Fruit fly (Drosophila melanogaster) whole organism, prepupa: ENCODE results near the gene CG2865.

Experiments
- CG10631 ChIP-seq: fragments of 200-800 bp; sonication (Bioruptor generic); optimal IDR thresholded peaks from 2 replicates; lab custom pipeline; 2016; ENCODE audit warnings: missing biosample characterization, missing genetic modification characterization
- CG10669 ChIP-seq: fragments of 200-800 bp; sonication (Bioruptor generic); optimal IDR thresholded peaks from 3 replicates; lab custom pipeline; 2018; ENCODE audit warnings: missing biosample characterization, mild to moderate bottlenecking, missing genetic modification characterization, moderate library complexity
- CG11294 ChIP-seq: fragments of 200-800 bp; sonication (Bioruptor generic); IDR thresholded peaks from 2 replicates; pipeline ENCODE4 v1.3.6; 2022; ENCODE audit warnings: missing biosample characterization, missing genetic modification characterization
- CG11762 ChIP-seq: fragments of 200-800 bp; sonication (Bioruptor generic); optimal IDR thresholded peaks from 3 replicates; lab custom pipeline; 2016; ENCODE audit warnings: missing biosample characterization, missing genetic modification characterization; ENCODE audit not compliant: insufficient read depth
- CG11902 ChIP-seq: fragments of 200-800 bp; sonication (Bioruptor generic); optimal IDR thresholded peaks from 3 replicates; lab custom pipeline; 2016; ENCODE audit warnings: missing biosample characterization, missing genetic modification characterization
- CG15336 ChIP-seq: fragments of 200-800 bp; sonication (Bioruptor generic); IDR thresholded peaks from 2 replicates; pipeline ENCODE4 v1.3.6; 2022; ENCODE audit warnings: missing biosample characterization, missing genetic modification characterization
- CG1621 ChIP-seq: fragments of 200-800 bp; sonication (Bioruptor generic); optimal IDR thresholded peaks from 3 replicates; lab custom pipeline; 2018; ENCODE audit warnings: missing biosample characterization, mild to moderate bottlenecking, missing genetic modification characterization
- CG32006 ChIP-seq: fragments of 200-800 bp; sonication (Bioruptor generic); optimal IDR thresholded peaks from 3 replicates; lab custom pipeline; 2017; ENCODE audit warnings: missing biosample characterization, mild to moderate bottlenecking, missing genetic modification characterization
- CG3919 ChIP-seq: fragments of 200-800 bp; sonication (Bioruptor generic); optimal IDR thresholded peaks from 3 replicates; lab custom pipeline; 2016; ENCODE audit warnings: missing biosample characterization, missing genetic modification characterization
- CG4318 ChIP-seq: fragments of 200-800 bp; sonication (Bioruptor generic); optimal IDR thresholded peaks from 3 replicates; lab custom pipeline; 2017; ENCODE audit warnings: missing biosample characterization, mild to moderate bottlenecking, missing genetic modification characterization
- CG6163 ChIP-seq: fragments of 200-800 bp; sonication (Bioruptor generic); IDR thresholded peaks from 3 replicates; pipeline ENCODE4 v1.3.6; 2022; ENCODE audit warnings: missing biosample characterization, missing genetic modification characterization
- CG6276 ChIP-seq: fragments of 200-800 bp; sonication (Bioruptor generic); optimal IDR thresholded peaks from 2 replicates; lab custom pipeline; 2017; ENCODE audit warnings: missing biosample characterization, mild to moderate bottlenecking, missing genetic modification characterization
- CG6792 ChIP-seq: fragments of 200-800 bp; sonication (Bioruptor generic); optimal IDR thresholded peaks from 3 replicates; lab custom pipeline; 2016; ENCODE audit warnings: missing biosample characterization, missing genetic modification characterization
- CG6808 ChIP-seq: fragments of 200-800 bp; sonication (Bioruptor generic); optimal IDR thresholded peaks from 3 replicates; lab custom pipeline; 2017; ENCODE audit warnings: missing biosample characterization, missing genetic modification characterization, mild to moderate bottlenecking, moderate library complexity, missing genetic modification reagents
- CG6854 ChIP-seq: fragments of 200-800 bp; sonication (Bioruptor generic); optimal IDR thresholded peaks from 2 replicates; lab custom pipeline; 2017; ENCODE audit warnings: missing biosample characterization, mild to moderate bottlenecking, missing genetic modification characterization
- CG7368 ChIP-seq: fragments of 200-800 bp; sonication (Bioruptor generic); optimal IDR thresholded peaks from 3 replicates; lab custom pipeline; 2016; ENCODE audit warnings: missing biosample characterization, missing genetic modification characterization
- CG8319 ChIP-seq: fragments of 200-800 bp; sonication (Bioruptor generic); optimal IDR thresholded peaks from 3 replicates; lab custom pipeline; 2016; ENCODE audit warnings: missing biosample characterization, missing genetic modification characterization
- CG9139 ChIP-seq: fragments of 200-800 bp; sonication (Bioruptor generic); optimal IDR thresholded peaks from 3 replicates; lab custom pipeline; 2017; ENCODE audit warnings: missing biosample characterization, mild to moderate bottlenecking, missing genetic modification characterization
- Eip75B ChIP-seq: fragments of 200-800 bp; sonication (Bioruptor generic); optimal IDR thresholded peaks from 3 replicates; lab custom pipeline; 2016; ENCODE audit warnings: missing biosample characterization, missing genetic modification characterization
- Eip78C ChIP-seq: fragments of 200-800 bp; sonication (Bioruptor generic); peaks from one replicate; lab custom pipeline; 2016; ENCODE audit warnings: missing biosample characterization, missing genetic modification characterization
- Eip93F ChIP-seq: fragments of 200-800 bp; sonication (Bioruptor generic); optimal IDR thresholded peaks from 2 replicates; lab custom pipeline; 2016; ENCODE audit warnings: missing biosample characterization, mild to moderate bottlenecking, missing genetic modification characterization
- Ets21C ChIP-seq: fragments of 200-800 bp; sonication (Bioruptor generic); optimal IDR thresholded peaks from 3 replicates; lab custom pipeline; 2016; ENCODE audit warnings: missing biosample characterization, missing genetic modification characterization
- Hr38 ChIP-seq: sonication (Bioruptor generic); optimal IDR thresholded peaks from 2 replicates; lab custom pipeline; 2016; ENCODE audit warnings: missing biosample characterization, missing genetic modification characterization
- Hr39 ChIP-seq: fragments of 200-800 bp; sonication (Bioruptor generic); optimal IDR thresholded peaks from 2 replicates; lab custom pipeline; 2016; ENCODE audit warnings: missing biosample characterization, missing genetic modification characterization
- Hr4 ChIP-seq: fragments of 200-800 bp; sonication (Bioruptor generic); optimal IDR thresholded peaks from 3 replicates; lab custom pipeline; 2016; ENCODE audit warnings: missing biosample characterization, missing genetic modification characterization
- Met ChIP-seq: fragments of 200-800 bp; sonication (Bioruptor generic); optimal IDR thresholded peaks from 3 replicates; lab custom pipeline; 2016; ENCODE audit warnings: missing biosample characterization, missing genetic modification characterization
- OdsH ChIP-seq: fragments of 200-800 bp; sonication (Bioruptor generic); optimal IDR thresholded peaks from 3 replicates; lab custom pipeline; 2016; ENCODE audit warnings: missing biosample characterization, missing genetic modification characterization
- Smox ChIP-seq: fragments of 200-800 bp; sonication (Bioruptor generic); optimal IDR thresholded peaks from 3 replicates; lab custom pipeline; 2016; ENCODE audit warnings: missing biosample characterization, missing genetic modification characterization
- Sox14 ChIP-seq: fragments of 200-800 bp; sonication (Bioruptor generic); optimal IDR thresholded peaks from 3 replicates; lab custom pipeline; 2016; ENCODE audit warnings: missing biosample characterization, missing genetic modification characterization
- Sox15 ChIP-seq: fragments of 200-800 bp; sonication (Bioruptor generic); optimal IDR thresholded peaks from 3 replicates; lab custom pipeline; 2016; ENCODE audit warnings: missing biosample characterization, missing genetic modification characterization
- acj6 ChIP-seq: fragments of 200-800 bp; sonication (Bioruptor generic); optimal IDR thresholded peaks from 3 replicates; lab custom pipeline; 2016; ENCODE audit warnings: missing biosample characterization, missing genetic modification characterization
- cyc ChIP-seq: fragments of 200-800 bp; sonication (Bioruptor generic); optimal IDR thresholded peaks from 3 replicates; lab custom pipeline; 2016; ENCODE audit warnings: missing biosample characterization, missing genetic modification characterization
- dac ChIP-seq: fragments of 200-800 bp; sonication (Bioruptor generic); optimal IDR thresholded peaks from 2 replicates; lab custom pipeline; 2017; ENCODE audit warnings: missing biosample characterization, mild to moderate bottlenecking, missing genetic modification characterization
- dsx ChIP-seq: fragments of 200-800 bp; optimal IDR thresholded peaks from 3 replicates; lab custom pipeline; 2019; ENCODE audit warnings: missing biosample characterization, mild to moderate bottlenecking, missing genetic modification characterization, moderate library complexity; ENCODE audit not compliant: poor library complexity, severe bottlenecking
- eg ChIP-seq: fragments of 200-800 bp; sonication (Bioruptor generic); IDR thresholded peaks from 3 replicates; pipeline ENCODE4 v1.3.6; 2022; ENCODE audit warnings: missing biosample characterization, missing genetic modification characterization
- fd59A ChIP-seq: fragments of 200-800 bp; sonication (Bioruptor generic); optimal IDR thresholded peaks from 2 replicates; lab custom pipeline; 2017; ENCODE audit warnings: missing biosample characterization, mild to moderate bottlenecking, missing genetic modification characterization, missing genetic modification reagents
- fd85E ChIP-seq: fragments of 200-800 bp; sonication (Bioruptor generic); optimal IDR thresholded peaks from 3 replicates; lab custom pipeline; 2016; ENCODE audit warnings: missing biosample characterization, missing genetic modification characterization
- fkh ChIP-seq: fragments of 200-800 bp; sonication (Bioruptor generic); optimal IDR thresholded peaks from 3 replicates; lab custom pipeline; 2017; ENCODE audit warnings: missing biosample characterization, mild to moderate bottlenecking, missing genetic modification characterization, moderate library complexity
- lz ChIP-seq: fragments of 200-800 bp; sonication (Bioruptor generic); optimal IDR thresholded peaks from 3 replicates; lab custom pipeline; 2016; ENCODE audit warnings: missing biosample characterization, missing genetic modification characterization
- net ChIP-seq: fragments of 200-800 bp; sonication (Bioruptor generic); optimal IDR thresholded peaks from 3 replicates; lab custom pipeline; 2016; ENCODE audit warnings: missing biosample characterization, missing genetic modification characterization
- salr ChIP-seq, 2 experiments: fragments of 200-800 bp; sonication (Bioruptor generic); optimal IDR thresholded peaks; 3 replicates each; lab custom pipeline; 2016 to 2018; ENCODE audit warnings: missing biosample characterization in 2 of 2, missing genetic modification characterization in 2 of 2, mild to moderate bottlenecking in 1 of 2
- ss ChIP-seq, 2 experiments: fragments of 200-800 bp; sonication (Bioruptor generic); optimal IDR thresholded peaks; 2 replicates in 1 of 2; 3 replicates in 1 of 2; lab custom pipeline; 2017 to 2018; ENCODE audit warnings: mild to moderate bottlenecking in 2 of 2, missing biosample characterization in 2 of 2, missing genetic modification characterization in 2 of 2, moderate library complexity in 1 of 2
- topi ChIP-seq: fragments of 200-800 bp; sonication (Bioruptor generic); optimal IDR thresholded peaks from 3 replicates; lab custom pipeline; 2016; ENCODE audit warnings: missing biosample characterization, missing genetic modification characterization
- vri ChIP-seq: fragments of 200-800 bp; sonication (Bioruptor generic); optimal IDR thresholded peaks from 3 replicates; lab custom pipeline; 2016; ENCODE audit warnings: missing biosample characterization, mild to moderate bottlenecking, missing genetic modification characterization

Gene CG2865

dm6 chrX:2301069-2301508 is 7.9 kb upstream of the CG2865 start (continued):
- TF ChIP-seq OdsH (GFP tag; lab: Kevin White, UChicago) = peak; percentile 73
- TF ChIP-seq lz (GFP tag; lab: Kevin White, UChicago) = peak; percentile 67
- peak; percentile 21 for TF ChIP-seq Eip75B (GFP tag; lab: Kevin White, UChicago)
- TF ChIP-seq CG1621 = peak; percentile 67
- peak; percentile 7 to 59 for TF ChIP-seq ss (GFP tag; optimal IDR thresholded peaks at IDR 0.05; lab: Kevin White, UChicago)
- TF ChIP-seq Smox (GFP tag; lab: Kevin White, UChicago) = peak; percentile 27
- peak; percentile 31 to 55 for TF ChIP-seq salr (GFP tag; optimal IDR thresholded peaks at IDR 0.05; lab: Kevin White, UChicago)
- peak; percentile 61 for TF ChIP-seq CG11902
- TF ChIP-seq Hr4 (GFP tag; lab: Kevin White, UChicago) = no peak
- TF ChIP-seq vri (GFP tag; lab: Kevin White, UChicago) = no peak
- TF ChIP-seq CG10631 (GFP tag; lab: Kevin White, UChicago) = peak; percentile 64
- peak; percentile 76 for TF ChIP-seq fkh (GFP tag; lab: Kevin White, UChicago)
- peak; percentile 40 for TF ChIP-seq dac (GFP tag; lab: Kevin White, UChicago)
- TF ChIP-seq CG6808 (GFP tag; lab: Kevin White, UChicago) = peak; percentile 56
- peak; percentile 63 for TF ChIP-seq CG6163 (GFP tag; lab: Robert Waterston, UW)
- no peak for TF ChIP-seq CG6854
- TF ChIP-seq CG6792 (GFP tag; lab: Kevin White, UChicago) = peak; percentile 61
- TF ChIP-seq CG3919 = peak; percentile 37
- TF ChIP-seq Sox15 (GFP tag; lab: Kevin White, UChicago) = peak; percentile 77
- TF ChIP-seq fd85E = peak; percentile 56
- peak; percentile 65 for TF ChIP-seq CG10669 (GFP tag; lab: Kevin White, UChicago)
- peak; percentile 45; the same call in 1 of the 2 replicates for TF ChIP-seq CG15336
- peak; percentile 56 for TF ChIP-seq Eip78C (GFP tag; lab: Kevin White, UChicago)
- peak; percentile 56 for TF ChIP-seq cyc (GFP tag; lab: Kevin White, UChicago)
- TF ChIP-seq CG11762 (GFP tag; lab: Kevin White, UChicago) = peak; percentile 58
- peak; percentile 43 for TF ChIP-seq topi (GFP tag; lab: Kevin White, UChicago)
- peak; percentile 49 for TF ChIP-seq Ets21C (GFP tag; lab: Kevin White, UChicago)
- TF ChIP-seq Hr38 (GFP tag; lab: Kevin White, UChicago) = no peak
- TF ChIP-seq CG4318 = peak; percentile 46

DNA sequence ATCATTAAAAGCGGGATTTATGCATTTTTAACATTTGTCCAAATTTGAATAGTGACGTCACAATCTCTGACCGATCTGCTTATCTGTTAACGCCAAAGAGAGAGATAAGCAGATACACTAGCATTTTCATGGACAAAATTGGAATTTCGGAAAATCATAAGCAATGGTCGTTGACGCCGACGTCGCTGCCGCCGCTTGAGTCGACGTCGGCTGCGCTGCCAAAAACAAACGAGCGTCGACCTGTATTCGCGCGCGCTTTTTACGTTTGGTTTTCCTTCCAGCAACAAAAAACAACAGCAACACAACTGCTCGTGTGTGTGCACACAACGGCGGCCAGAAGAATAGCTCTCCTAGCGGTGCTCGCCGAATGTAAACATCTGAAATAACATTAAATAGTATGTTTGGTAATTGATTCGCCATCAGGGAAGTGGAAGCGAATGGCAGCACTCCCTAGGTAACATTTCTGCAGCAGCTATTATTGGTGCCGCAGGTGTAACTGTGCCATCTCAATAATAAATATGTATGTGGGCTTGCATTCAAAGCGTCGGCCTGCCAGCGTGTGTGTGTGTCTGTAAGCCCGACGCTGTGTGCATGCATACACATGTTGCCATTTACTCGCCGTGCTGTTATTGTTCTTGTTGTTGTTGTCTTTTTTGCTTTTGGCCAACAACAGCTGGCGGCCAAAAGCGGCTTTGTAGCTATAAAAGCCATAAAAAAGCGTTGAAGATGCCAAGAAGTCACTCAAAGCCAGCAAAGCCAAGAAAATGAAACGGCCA is 7.3 kb upstream of the CG2865 start:
- TF ChIP-seq net (GFP tag; lab: Kevin White, UChicago) (peak; percentile 98), Met (GFP tag; lab: Kevin White, UChicago) (peak; percentile 100), Eip78C (GFP tag; lab: Kevin White, UChicago) (peak; percentile 100), CG3919 (peak; percentile 98), topi (GFP tag; lab: Kevin White, UChicago) (peak; percentile 99), Hr39 (GFP tag; lab: Kevin White, UChicago) (peak; percentile 99), Hr4 (GFP tag; lab: Kevin White, UChicago) (peak; percentile 99), Smox (GFP tag; lab: Kevin White, UChicago) (peak; percentile 99), CG8319 (GFP tag; lab: Kevin White, UChicago) (peak; percentile 97), CG11294 (peak; percentile 99), CG7368 (peak; percentile 97), OdsH (GFP tag; lab: Kevin White, UChicago) (peak; percentile 99), CG11902 (peak; percentile 98), dsx (GFP tag; lab: Kevin White, UChicago) (peak; percentile 98), vri (GFP tag; lab: Kevin White, UChicago) (peak; percentile 99), eg (peak; percentile 99), CG32006 (GFP tag; lab: Kevin White, UChicago) (peak; percentile 99), dac (GFP tag; lab: Kevin White, UChicago) (peak; percentile 99), CG10631 (GFP tag; lab: Kevin White, UChicago) (peak; percentile 99), salr (GFP tag; optimal IDR thresholded peaks at IDR 0.05; lab: Kevin White, UChicago) (peak; percentile 91 to 99), CG15336 (peak; percentile 99), acj6 (GFP tag; lab: Kevin White, UChicago) (peak; percentile 99), fkh (GFP tag; lab: Kevin White, UChicago) (peak; percentile 85), ss (GFP tag; optimal IDR thresholded peaks at IDR 0.05; lab: Kevin White, UChicago) (peak; percentile 96 to 99), CG6854 (peak; percentile 99), CG9139 (GFP tag; lab: Kevin White, UChicago) (peak; percentile 97), CG6276 (GFP tag; lab: Kevin White, UChicago) (peak; percentile 99), CG6792 (GFP tag; lab: Kevin White, UChicago) (peak; percentile 99), CG1621 (peak; percentile 99), fd59A (GFP tag; lab: Kevin White, UChicago) (peak; percentile 99), CG11762 (GFP tag; lab: Kevin White, UChicago) (peak; percentile 97), Eip75B (GFP tag; lab: Kevin White, UChicago) (peak; percentile 98), Eip93F (peak; percentile 97), Ets21C (GFP tag; lab: Kevin White, UChicago) (peak; percentile 98), cyc (GFP tag; lab: Kevin White, UChicago) (peak; percentile 99), Sox14 (GFP tag; lab: Kevin White, UChicago) (peak; percentile 99)
